Fruit fly (Drosophila melanogaster): ENCODE data around the gene CG10949.

Gene CG10949

DNA sequence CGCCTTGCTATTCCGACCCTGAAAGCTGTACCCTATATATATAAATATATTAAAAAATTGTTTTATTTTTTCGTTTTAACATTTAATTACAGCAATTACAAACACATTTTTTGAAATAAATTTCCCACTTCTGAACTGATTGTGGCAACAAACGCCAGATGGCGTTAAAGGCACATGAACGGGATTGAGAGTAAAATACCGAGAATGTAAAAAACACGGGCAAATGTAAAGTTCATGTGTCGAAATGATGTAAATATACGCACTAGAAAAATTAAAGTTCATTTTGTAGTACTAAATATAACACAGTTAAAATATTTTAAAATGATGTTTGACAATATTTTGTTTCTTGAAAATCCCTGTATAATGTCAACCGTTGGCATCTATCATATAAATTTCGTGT is 47.7 kb upstream of the CG10949 start (continued):
- TF ChIP-seq CG16813 (GFP tag; IDR thresholded peaks at IDR 0.05; ENCODE audit: partially characterized antibody), result peak; percentile 48; the same call in 2 of the 3 replicates
- TF ChIP-seq CG11723 (GFP tag; optimal IDR thresholded peaks at IDR 0.05), result peak; percentile 10
- no peak for TF ChIP-seq nau (GFP tag; optimal IDR thresholded peaks at IDR 0.05)
- peak; percentile 29 for TF ChIP-seq lab (GFP tag; optimal IDR thresholded peaks at IDR 0.05)
- peak; percentile 7 for TF ChIP-seq Fer2 (tag; optimal IDR thresholded peaks at IDR 0.05)
- TF ChIP-seq CG14965 (GFP tag; optimal IDR thresholded peaks at IDR 0.05; ENCODE audit: borderline replicate concordance), result peak; percentile 94
- TF ChIP-seq CG17829 (tag; optimal IDR thresholded peaks at IDR 0.05), result peak; percentile 39
- TF ChIP-seq CG9932 (GFP tag; IDR thresholded peaks at IDR 0.05), result peak; percentile 17; the same call in 1 of the 2 replicates
- 0 out of 3 replicates have a peak, but pooled peaks have one; percentile 21 for TF ChIP-seq CG17361 (GFP tag; IDR thresholded peaks at IDR 0.05)
- peak; percentile 68 for TF ChIP-seq CG4707 (GFP tag; optimal IDR thresholded peaks at IDR 0.05)
- TF ChIP-seq CG4730 (GFP tag; IDR thresholded peaks at IDR 0.05), result 0 out of 2 replicates have a peak, but pooled peaks have one; percentile 16
- peak; percentile 12 for TF ChIP-seq caup (GFP tag; optimal IDR thresholded peaks at IDR 0.05; ENCODE audit: severe bottlenecking)
- peak; percentile 31; the same call in 1 of the 2 replicates for TF ChIP-seq inv (GFP tag; IDR thresholded peaks at IDR 0.05; ENCODE audit: partially characterized antibody)
- TF ChIP-seq Opbp (GFP tag; IDR thresholded peaks at IDR 0.05; ENCODE audit: partially characterized antibody), result peak; percentile 12; the same call in 2 of the 3 replicates
- TF ChIP-seq slp2 (GFP tag; optimal IDR thresholded peaks at IDR 0.05), result no peak
- peak; percentile 37; the same call in 1 of the 2 replicates for TF ChIP-seq CG31441 (GFP tag; IDR thresholded peaks at IDR 0.05)
- TF ChIP-seq Dp (GFP tag; optimal IDR thresholded peaks at IDR 0.05), result peak; percentile 37
- no peak for TF ChIP-seq CG4617 (GFP tag; optimal IDR thresholded peaks at IDR 0.05; ENCODE audit: borderline replicate concordance)
- peak; percentile 41 for TF ChIP-seq az2 (GFP tag; optimal IDR thresholded peaks at IDR 0.05)
- TF ChIP-seq Dek (tag; optimal IDR thresholded peaks at IDR 0.05), result peak; percentile 33
- peak; percentile 27 for TF ChIP-seq CG15514 (GFP tag; optimal IDR thresholded peaks at IDR 0.05)
- peak in 1 of 2 experiments; percentile 15 for TF ChIP-seq insv (GFP tag; optimal IDR thresholded peaks at IDR 0.05)
- peak; percentile 15 for TF ChIP-seq phol (tag; optimal IDR thresholded peaks at IDR 0.05)
- no peak for TF ChIP-seq Dad (GFP tag; optimal IDR thresholded peaks at IDR 0.05)
- TF ChIP-seq CG13296 (GFP tag; optimal IDR thresholded peaks at IDR 0.05), result peak; percentile 23
- TF ChIP-seq Fer1 (GFP tag; optimal IDR thresholded peaks at IDR 0.05), result peak; percentile 6
- TF ChIP-seq CG12071 (GFP tag; optimal IDR thresholded peaks at IDR 0.05), result peak; percentile 27
- peak; percentile 18 for TF ChIP-seq CG15601 (tag; optimal IDR thresholded peaks at IDR 0.05)
- TF ChIP-seq sens (GFP tag), result peak; percentile 13
- TF ChIP-seq Asciz (GFP tag; optimal IDR thresholded peaks at IDR 0.05), result peak; percentile 28
- TF ChIP-seq sens-2 (GFP tag; IDR thresholded peaks at IDR 0.05), result peak; percentile 25; the same call in 1 of the 2 replicates
- TF ChIP-seq Med (GFP tag), result peak; percentile 79
- TF ChIP-seq CG6791 (GFP tag; IDR thresholded peaks at IDR 0.05; ENCODE audit: partially characterized antibody), result peak; percentile 64
- peak; percentile 37 for TF ChIP-seq sug (tag; optimal IDR thresholded peaks at IDR 0.05)
- TF ChIP-seq Ets65A (GFP tag), result peak; percentile 69
- no peak for TF ChIP-seq dm (GFP tag; optimal IDR thresholded peaks at IDR 0.05)
- TF ChIP-seq grau (tag; optimal IDR thresholded peaks at IDR 0.05), result peak; percentile 41
- TF ChIP-seq D19A (tag; optimal IDR thresholded peaks at IDR 0.05), result peak; percentile 13
- TF ChIP-seq PHDP (tag; optimal IDR thresholded peaks at IDR 0.05), result peak; percentile 45
- no peak for TF ChIP-seq Nf-YB (GFP tag; optimal IDR thresholded peaks at IDR 0.05)
- TF ChIP-seq Hr51 (GFP tag; optimal IDR thresholded peaks at IDR 0.05), result peak in 1 of 2 experiments; percentile 35
- TF ChIP-seq CG33557 (GFP tag; optimal IDR thresholded peaks at IDR 0.05), result peak; percentile 32
- TF ChIP-seq Hsf (GFP tag; optimal IDR thresholded peaks at IDR 0.05), result peak; percentile 33
- peak; percentile 81 for TF ChIP-seq Bgb (GFP tag; IDR thresholded peaks at IDR 0.05; ENCODE audit: partially characterized antibody)
- TF ChIP-seq CG14860 (GFP tag; IDR thresholded peaks at IDR 0.05; ENCODE audit: partially characterized antibody), result peak; percentile 26; the same call in 1 of the 3 replicates
- peak; percentile 63 for TF ChIP-seq CG10979 (tag; optimal IDR thresholded peaks at IDR 0.05)
- no peak for TF ChIP-seq dati (GFP tag; IDR thresholded peaks at IDR 0.05)
- peak; percentile 4 for TF ChIP-seq CG6765 (GFP tag; optimal IDR thresholded peaks at IDR 0.05)
